Fruit fly (Drosophila melanogaster) whole organism, adult: ENCODE data around the gene twin.

ENCODE experiments used
- CG11617 ChIP-seq: fragments of 200-800 bp; sonication (Bioruptor generic); optimal IDR thresholded peaks from 2 replicates; lab custom pipeline; 2017; ENCODE audit warnings: mild to moderate bottlenecking, missing biosample characterization, missing genetic modification reagents, missing genetic modification characterization
- CG12768 ChIP-seq: fragments of 200-800 bp; sonication (Bioruptor generic); optimal IDR thresholded peaks from 2 replicates; lab custom pipeline; 2017; ENCODE audit warnings: missing biosample characterization, missing genetic modification characterization, mild to moderate bottlenecking, moderate library complexity, missing genetic modification reagents
- CG14711 ChIP-seq: fragments of 200-800 bp; sonication (Bioruptor generic); optimal IDR thresholded peaks from 2 replicates; lab custom pipeline; 2018; ENCODE audit warnings: missing biosample characterization, mild to moderate bottlenecking, missing genetic modification characterization, moderate library complexity
- CG1620 ChIP-seq: fragments of 200-800 bp; sonication (Bioruptor generic); optimal IDR thresholded peaks from 2 replicates; lab custom pipeline; 2016; ENCODE audit warnings: missing biosample characterization, missing genetic modification characterization
- CG5204 ChIP-seq: fragments of 200-800 bp; sonication (Bioruptor generic); optimal IDR thresholded peaks from 2 replicates; lab custom pipeline; 2016; ENCODE audit warnings: missing biosample characterization, missing genetic modification characterization
- CG7101 ChIP-seq: fragments of 200-800 bp; sonication (Bioruptor generic); optimal IDR thresholded peaks from 2 replicates; lab custom pipeline; 2018; ENCODE audit warnings: missing biosample characterization, mild to moderate bottlenecking, missing genetic modification characterization, moderate library complexity
- Crg-1 ChIP-seq: fragments of 200-800 bp; sonication (Bioruptor generic); optimal IDR thresholded peaks from 2 replicates; lab custom pipeline; 2016; ENCODE audit warnings: missing biosample characterization, missing genetic modification characterization
- Mnt ChIP-seq: fragments of 200-800 bp; sonication (Bioruptor generic); optimal IDR thresholded peaks from 2 replicates; lab custom pipeline; 2016; ENCODE audit warnings: missing biosample characterization, mild to moderate bottlenecking, missing genetic modification characterization
- cnc ChIP-seq, 2 experiments: fragments of >200 bp; optimal IDR thresholded peaks; 2 replicates each; lab custom pipeline; 2017
- kay ChIP-seq: fragments of 200-800 bp; sonication (Bioruptor generic); peaks from one replicate; lab custom pipeline; 2016; ENCODE audit warnings: missing biosample characterization, missing genetic modification characterization, borderline replicate concordance
- ovo ChIP-seq: fragments of 200-800 bp; sonication (Bioruptor generic); optimal IDR thresholded peaks from 2 replicates; lab custom pipeline; 2016; ENCODE audit warnings: missing biosample characterization, missing genetic modification characterization
- pad ChIP-seq: fragments of 200-800 bp; sonication (Bioruptor generic); optimal IDR thresholded peaks from 3 replicates; lab custom pipeline; 2017; ENCODE audit warnings: missing biosample characterization, missing genetic modification characterization, mild to moderate bottlenecking, moderate library complexity, missing genetic modification reagents
- tj ChIP-seq: fragments of 200-800 bp; sonication (Bioruptor generic); optimal IDR thresholded peaks from 3 replicates; lab custom pipeline; 2017; ENCODE audit warnings: missing biosample characterization, mild to moderate bottlenecking, missing genetic modification characterization, moderate library complexity
- toe ChIP-seq: fragments of 200-800 bp; sonication (Bioruptor generic); optimal IDR thresholded peaks from 2 replicates; lab custom pipeline; 2016; ENCODE audit warnings: missing biosample characterization, missing genetic modification characterization

- TF ChIP-seq tj (GFP tag; lab: Kevin White, UChicago) = no peak
- no peak for TF ChIP-seq CG11617
- TF ChIP-seq pad (GFP tag; lab: Kevin White, UChicago) = no peak
- no peak for TF ChIP-seq CG12768
- TF ChIP-seq CG7101 = no peak
- peak; percentile 37 for TF ChIP-seq toe (GFP tag; lab: Kevin White, UChicago)
- no peak for TF ChIP-seq kay (GFP tag; lab: Kevin White, UChicago)
- no peak for TF ChIP-seq CG1620
- no peak for TF ChIP-seq ovo (GFP tag; lab: Kevin White, UChicago)
- no peak for TF ChIP-seq cnc (optimal IDR thresholded peaks at IDR 0.05; lab: Kevin White, UChicago)
- TF ChIP-seq Crg-1 (GFP tag; lab: Kevin White, UChicago) = no peak
- TF ChIP-seq Mnt (GFP tag; lab: Kevin White, UChicago) = no peak
- TF ChIP-seq CG14711 (tag; lab: Kevin White, UChicago) = no peak
- no peak for TF ChIP-seq CG5204 (GFP tag; lab: Kevin White, UChicago)
Measured at dm6 chr3R:24263588-24264413, 42.0 kb upstream of the twin start.
